Worm (Caenorhabditis elegans): Measurements from ENCODE around the gene pdi-1.

pdi-1 gene

DNA sequence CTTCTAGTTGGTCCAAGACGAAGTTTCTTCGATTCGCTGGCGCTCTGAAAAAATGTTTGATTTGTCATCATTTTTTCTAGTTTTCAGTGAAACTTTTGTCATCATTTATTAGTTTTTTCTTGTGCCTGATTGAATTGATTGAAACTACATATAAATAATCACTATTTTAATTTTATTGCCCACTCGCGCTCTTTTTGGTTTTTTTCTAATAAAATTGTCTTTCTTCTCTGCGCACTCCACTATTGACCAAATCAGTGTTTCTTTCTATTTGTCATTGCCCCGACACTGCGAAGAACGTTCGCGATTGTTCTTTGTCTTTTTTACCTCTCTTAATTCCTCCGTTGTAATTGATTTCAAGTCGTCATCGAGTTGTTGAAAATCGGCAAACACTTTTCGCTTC is 51.0 kb downstream of the pdi-1 start:
- TF ChIP-seq ham-2 (GFP tag; optimal IDR thresholded peaks at IDR 0.05) (no peak), nhr-76 (tag; optimal IDR thresholded peaks at IDR 0.05) (no peak), ztf-11 (tag; optimal IDR thresholded peaks at IDR 0.05) (no peak), ces-1 (GFP tag; optimal IDR thresholded peaks at IDR 0.05) (no peak), drap-1 (GFP tag; optimal IDR thresholded peaks at IDR 0.05) (no peak), elt-3 (tag; optimal IDR thresholded peaks at IDR 0.05) (no peak), elt-1 (tag; optimal IDR thresholded peaks at IDR 0.05; ENCODE audit: borderline replicate concordance, insufficient read depth) (no peak), cnd-1 (tag; optimal IDR thresholded peaks at IDR 0.05) (no peak), ceh-43 (GFP tag; optimal IDR thresholded peaks at IDR 0.05) (no peak), lin-32 (GFP tag; optimal IDR thresholded peaks at IDR 0.05) (no peak), mep-1 (tag; optimal IDR thresholded peaks at IDR 0.05) (no peak), sem-2 (GFP tag; optimal IDR thresholded peaks at IDR 0.05) (no peak), tbx-8 (GFP tag; optimal IDR thresholded peaks at IDR 0.05) (no peak), mls-2 (tag; optimal IDR thresholded peaks at IDR 0.05) (no peak), unc-62 (GFP tag; optimal IDR thresholded peaks at IDR 0.05) (no peak), ceh-83 (GFP tag; optimal IDR thresholded peaks at IDR 0.05) (no peak), lin-13 (tag; optimal IDR thresholded peaks at IDR 0.05) (no peak), nhr-12 (tag; optimal IDR thresholded peaks at IDR 0.05) (no peak), unc-120 (tag; optimal IDR thresholded peaks at IDR 0.05; ENCODE audit: poor library complexity, severe bottlenecking) (no peak)
